Fruit fly (Drosophila melanogaster) whole organism, embryonic: Measurements from ENCODE around the gene CG7557.

Experiments
- ATbp ChIP-seq: fragments of 200-800 bp; sonication (Bioruptor generic); optimal IDR thresholded peaks from 2 replicates; lab custom pipeline; 2017; ENCODE audit warnings: missing biosample characterization, mild to moderate bottlenecking, missing genetic modification characterization, missing genetic modification reagents
- Blimp-1 ChIP-seq: fragments of 200-800 bp; sonication (Bioruptor generic); optimal IDR thresholded peaks from 3 replicates; lab custom pipeline; 2018; ENCODE audit warnings: missing biosample characterization, missing genetic modification characterization, mild to moderate bottlenecking, moderate library complexity, missing genetic modification reagents
- CG11560 ChIP-seq: fragments of 200-800 bp; sonication (Bioruptor generic); IDR thresholded peaks from 3 replicates; pipeline ENCODE4 v1.3.6; 2022; ENCODE audit warnings: missing biosample characterization, missing genetic modification characterization
- CG11723 ChIP-seq: fragments of 200-800 bp; sonication (Bioruptor generic); optimal IDR thresholded peaks from 2 replicates; lab custom pipeline; 2017; ENCODE audit warnings: missing biosample characterization, mild to moderate bottlenecking, missing genetic modification characterization
- CG12744 ChIP-seq: fragments of 200-800 bp; sonication (Bioruptor generic); optimal IDR thresholded peaks from 2 replicates; lab custom pipeline; 2016; ENCODE audit warnings: missing biosample characterization, missing genetic modification characterization
- CG12769 ChIP-seq: fragments of 200-800 bp; sonication (Bioruptor generic); optimal IDR thresholded peaks from 2 replicates; lab custom pipeline; 2019; ENCODE audit warnings: missing biosample characterization, mild to moderate bottlenecking, missing genetic modification characterization, moderate library complexity
- CG14860 ChIP-seq: fragments of 200-800 bp; sonication (Bioruptor generic); IDR thresholded peaks from 3 replicates; pipeline ENCODE4 v1.3.6; 2022; ENCODE audit warnings: missing biosample characterization, missing genetic modification characterization; ENCODE audit not compliant: partially characterized antibody
- CG1647 ChIP-seq: fragments of 200-800 bp; sonication (Bioruptor generic); optimal IDR thresholded peaks from 3 replicates; lab custom pipeline; 2016; ENCODE audit warnings: missing biosample characterization, missing genetic modification characterization
- CG17829 ChIP-seq: fragments of 200-800 bp; optimal IDR thresholded peaks from 2 replicates; lab custom pipeline; 2019; ENCODE audit warnings: missing biosample characterization, mild to moderate bottlenecking, missing genetic modification characterization, moderate library complexity
- CG2199 ChIP-seq: fragments of 200-800 bp; sonication (Bioruptor generic); IDR thresholded peaks from 3 replicates; pipeline ENCODE4 v1.3.6; 2022; ENCODE audit warnings: missing biosample characterization, missing genetic modification characterization
- CG2875 ChIP-seq: fragments of 200-800 bp; sonication (Bioruptor generic); optimal IDR thresholded peaks from 2 replicates; lab custom pipeline; 2017; ENCODE audit warnings: missing biosample characterization, mild to moderate bottlenecking, missing genetic modification characterization, missing genetic modification reagents
- CG31441 ChIP-seq: fragments of 200-800 bp; sonication (Bioruptor generic); IDR thresholded peaks from 2 replicates; pipeline ENCODE4 v1.3.6; 2022; ENCODE audit warnings: missing biosample characterization, missing genetic modification characterization
- CG32772 ChIP-seq: fragments of 200-800 bp; sonication (Bioruptor generic); IDR thresholded peaks from 2 replicates; pipeline ENCODE4 v1.3.6; 2022; ENCODE audit warnings: missing biosample characterization, missing genetic modification characterization
- CG6813 ChIP-seq: fragments of 200-800 bp; sonication (Bioruptor generic); optimal IDR thresholded peaks from 2 replicates; lab custom pipeline; 2017; ENCODE audit warnings: missing biosample characterization, missing genetic modification characterization, mild to moderate bottlenecking, moderate library complexity, missing genetic modification reagents
- CkIIα-i1 ChIP-seq: fragments of 200-800 bp; sonication (Bioruptor generic); IDR thresholded peaks from 2 replicates; pipeline ENCODE4 v1.3.6; 2022; ENCODE audit warnings: missing biosample characterization, missing genetic modification characterization
- Eip74EF ChIP-seq, 2 experiments: fragments of 200-800 bp in 1 of 2; fragments of >200 bp in 1 of 2; sonication (Bioruptor generic) in 1 of 2; optimal IDR thresholded peaks; 2 replicates each; lab custom pipeline; 2017 to 2019; ENCODE audit warnings: missing biosample characterization in 2 of 2, missing genetic modification characterization in 2 of 2, mild to moderate bottlenecking in 1 of 2, moderate library complexity in 1 of 2
- HLH4C ChIP-seq: fragments of 200-800 bp; sonication (Bioruptor generic); IDR thresholded peaks from 3 replicates; pipeline ENCODE4 v1.3.6; 2022; ENCODE audit warnings: missing biosample characterization, missing genetic modification characterization; ENCODE audit not compliant: partially characterized antibody
- Jarid2 ChIP-seq: fragments of 200-800 bp; sonication (Bioruptor generic); optimal IDR thresholded peaks from 3 replicates; lab custom pipeline; 2017; ENCODE audit warnings: mild to moderate bottlenecking, missing biosample characterization, missing genetic modification reagents, missing genetic modification characterization
- NFAT ChIP-seq: fragments of 200-800 bp; sonication (Bioruptor generic); IDR thresholded peaks from 2 replicates; pipeline ENCODE4 v1.3.6; 2022; ENCODE audit warnings: missing biosample characterization, missing genetic modification characterization
- Nf-YC ChIP-seq: fragments of 200-800 bp; optimal IDR thresholded peaks from 3 replicates; lab custom pipeline; 2019; ENCODE audit warnings: missing biosample characterization, mild to moderate bottlenecking, missing genetic modification characterization, moderate library complexity
- Opbp ChIP-seq: fragments of 200-800 bp; sonication (Bioruptor generic); IDR thresholded peaks from 3 replicates; pipeline ENCODE4 v1.3.6; 2022; ENCODE audit warnings: missing biosample characterization, missing genetic modification characterization; ENCODE audit not compliant: partially characterized antibody
- Poxn ChIP-seq: fragments of 200-800 bp; sonication (Bioruptor generic); IDR thresholded peaks from 2 replicates; pipeline ENCODE4 v1.3.6; 2022; ENCODE audit warnings: missing biosample characterization, missing genetic modification characterization
- Scr ChIP-seq: fragments of 200-800 bp; sonication (Bioruptor generic); IDR thresholded peaks from 2 replicates; pipeline ENCODE4 v1.3.6; 2022; ENCODE audit warnings: missing biosample characterization, missing genetic modification characterization; ENCODE audit not compliant: partially characterized antibody
- Sox102F ChIP-seq: fragments of 200-800 bp; sonication (Bioruptor generic); optimal IDR thresholded peaks from 2 replicates; lab custom pipeline; 2018; ENCODE audit warnings: missing biosample characterization, mild to moderate bottlenecking, missing genetic modification characterization, moderate library complexity
- Usf ChIP-seq: fragments of 200-800 bp; sonication (Bioruptor generic); optimal IDR thresholded peaks from 2 replicates; lab custom pipeline; 2017; ENCODE audit warnings: missing genotype, missing biosample characterization, missing genetic modification characterization
- ab ChIP-seq: fragments of 200-800 bp; sonication (Bioruptor generic); optimal IDR thresholded peaks from 2 replicates; lab custom pipeline; 2016; ENCODE audit warnings: missing biosample characterization, missing genetic modification characterization
- ap ChIP-seq: fragments of 200-800 bp; sonication (Bioruptor generic); IDR thresholded peaks from 2 replicates; pipeline ENCODE4 v1.3.6; 2022; ENCODE audit warnings: missing biosample characterization, missing genetic modification characterization
- bbx ChIP-seq: fragments of 200-800 bp; sonication (Bioruptor generic); IDR thresholded peaks from 2 replicates; pipeline ENCODE4 v1.3.6; 2022; ENCODE audit warnings: missing biosample characterization, missing genetic modification characterization; ENCODE audit not compliant: partially characterized antibody
- bcd ChIP-seq: fragments of 200-800 bp; sonication (Bioruptor generic); optimal IDR thresholded peaks from 2 replicates; lab custom pipeline; 2017; ENCODE audit warnings: missing biosample characterization, mild to moderate bottlenecking, missing genetic modification characterization
- cas ChIP-seq: fragments of 200-800 bp; sonication (Bioruptor generic); IDR thresholded peaks from 2 replicates; pipeline ENCODE4 v1.3.6; 2022; ENCODE audit warnings: missing biosample characterization, missing genetic modification characterization
- chm ChIP-seq: fragments of 200-800 bp; sonication (Bioruptor generic); IDR thresholded peaks from 2 replicates; pipeline ENCODE4 v1.3.6; 2022; ENCODE audit warnings: missing biosample characterization, missing genetic modification characterization
- chn ChIP-seq: fragments of 200-800 bp; sonication (Bioruptor generic); optimal IDR thresholded peaks from 2 replicates; lab custom pipeline; 2016; ENCODE audit warnings: missing biosample characterization, missing genetic modification characterization
- ci ChIP-seq: fragments of 200-800 bp; sonication (Bioruptor generic); IDR thresholded peaks from 3 replicates; pipeline ENCODE4 v1.3.6; 2022; ENCODE audit warnings: missing biosample characterization, missing genetic modification characterization
- crol ChIP-seq: fragments of 200-800 bp; sonication (Bioruptor generic); IDR thresholded peaks from 2 replicates; pipeline ENCODE4 v1.3.6; 2022; ENCODE audit warnings: missing biosample characterization, missing genetic modification characterization
- dati ChIP-seq: fragments of 200-800 bp; sonication (Bioruptor generic); IDR thresholded peaks from 2 replicates; pipeline ENCODE4 v1.3.6; 2022; ENCODE audit warnings: missing biosample characterization, missing genetic modification characterization
- dpn ChIP-seq, 2 experiments: fragments of 200-800 bp; sonication (Bioruptor generic); optimal IDR thresholded peaks; 3 replicates each; lab custom pipeline; 2016; ENCODE audit warnings: missing biosample characterization in 2 of 2, missing genetic modification characterization in 2 of 2
- ftz-f1 ChIP-seq: fragments of 200-800 bp; sonication (Bioruptor generic); optimal IDR thresholded peaks from 2 replicates; lab custom pipeline; 2016; ENCODE audit warnings: missing biosample characterization, missing genetic modification characterization
- hb ChIP-seq: fragments of 200-800 bp; sonication (Bioruptor generic); IDR thresholded peaks from 3 replicates; pipeline ENCODE4 v1.3.6; 2022; ENCODE audit warnings: missing biosample characterization, missing genetic modification characterization; ENCODE audit not compliant: partially characterized antibody
- hkb ChIP-seq, 2 experiments: fragments of 200-800 bp in 1 of 2; fragments of >200 bp in 1 of 2; sonication (Bioruptor generic) in 1 of 2; IDR thresholded peaks in 1 of 2; optimal IDR thresholded peaks in 1 of 2; 2 replicates each; pipeline versions ENCODE4 v1.3.6 to Lab custom; 2017 to 2022; ENCODE audit warnings: missing biosample characterization in 1 of 2, missing genetic modification characterization in 1 of 2
- hth ChIP-seq: fragments of >200 bp; optimal IDR thresholded peaks from 2 replicates; lab custom pipeline; 2017; ENCODE audit warnings: inconsistent platforms
- mam ChIP-seq: fragments of 200-800 bp; sonication (Bioruptor generic); optimal IDR thresholded peaks from 3 replicates; lab custom pipeline; 2016; ENCODE audit warnings: missing biosample characterization, missing genetic modification characterization
- pho ChIP-seq: fragments of 200-800 bp; sonication (Bioruptor generic); optimal IDR thresholded peaks from 2 replicates; lab custom pipeline; 2016; ENCODE audit warnings: missing biosample characterization, missing genetic modification characterization
- phol ChIP-seq: fragments of 200-800 bp; sonication (Bioruptor generic); optimal IDR thresholded peaks from 3 replicates; lab custom pipeline; 2018; ENCODE audit warnings: missing biosample characterization, mild to moderate bottlenecking, missing genetic modification characterization, moderate library complexity
- ranshi ChIP-seq: fragments of 200-800 bp; sonication (Bioruptor generic); IDR thresholded peaks from 2 replicates; pipeline ENCODE4 v1.3.6; 2022; ENCODE audit warnings: missing biosample characterization, missing genetic modification characterization
- rib ChIP-seq: fragments of 200-800 bp; sonication (Bioruptor generic); IDR thresholded peaks from 2 replicates; pipeline ENCODE4 v1.3.6; 2022; ENCODE audit warnings: missing biosample characterization, missing genetic modification characterization
- tap ChIP-seq: fragments of 200-800 bp; optimal IDR thresholded peaks from 3 replicates; lab custom pipeline; 2019; ENCODE audit warnings: missing biosample characterization, mild to moderate bottlenecking, missing genetic modification characterization, moderate library complexity
- vnd ChIP-seq: fragments of 200-800 bp; sonication (Bioruptor generic); IDR thresholded peaks from 3 replicates; pipeline ENCODE4 v1.3.6; 2022; ENCODE audit warnings: missing biosample characterization, missing genetic modification characterization; ENCODE audit not compliant: partially characterized antibody
- zf30C ChIP-seq: fragments of 200-800 bp; sonication (Bioruptor generic); optimal IDR thresholded peaks from 3 replicates; lab custom pipeline; 2018; ENCODE audit warnings: missing biosample characterization, mild to moderate bottlenecking, missing genetic modification characterization
- zfh2 ChIP-seq: fragments of 200-800 bp; sonication (Bioruptor generic); optimal IDR thresholded peaks from 2 replicates; lab custom pipeline; 2016; ENCODE audit warnings: missing biosample characterization, missing genetic modification characterization

Gene CG7557

DNA sequence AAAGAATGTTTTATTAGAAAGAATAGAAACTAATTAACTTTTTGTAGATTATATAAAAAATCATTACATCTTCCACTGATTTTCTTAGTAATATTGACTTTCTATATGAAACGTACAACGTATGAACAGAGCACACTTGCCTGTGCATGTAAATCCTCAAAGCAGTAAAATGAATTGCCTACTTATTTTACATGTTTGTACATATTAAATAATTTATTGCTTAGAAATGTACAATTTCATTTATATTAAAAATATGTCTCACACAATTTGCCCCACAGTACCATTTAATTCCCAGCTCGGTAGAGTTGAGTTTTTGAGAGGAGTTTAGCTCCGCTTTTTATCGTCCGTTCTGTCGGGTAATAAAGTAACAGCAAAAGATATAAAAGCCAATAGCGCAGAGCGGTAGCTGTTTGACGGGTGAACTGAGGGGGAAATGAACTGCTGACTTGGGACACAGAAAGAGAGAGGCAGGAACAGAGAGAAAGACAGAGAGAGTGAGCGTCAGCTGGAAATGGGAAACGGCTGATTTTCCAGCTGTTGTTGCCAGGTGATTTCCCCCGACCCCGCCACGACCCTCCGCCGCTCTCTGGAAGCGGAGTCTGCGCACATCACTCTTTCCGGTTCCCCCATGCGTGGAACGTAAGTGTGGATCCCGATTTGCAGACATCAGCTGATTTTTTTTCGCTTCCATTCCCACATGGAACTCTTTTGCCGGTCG lies 48.3 kb downstream of the CG7557 start (continued):
- TF ChIP-seq pho (GFP tag; lab: Kevin White, UChicago) (no peak), CG12769 (tag; lab: Kevin White, UChicago) (peak; percentile 71), ATbp (GFP tag; lab: Kevin White, UChicago) (no peak), dati (GFP tag; lab: Robert Waterston, UW) (no peak), HLH4C (0 out of 3 replicates have a peak, but pooled peaks have one; percentile 9), CG11560 (tag; lab: Robert Waterston, UW) (no peak), hb (GFP tag; lab: Robert Waterston, UW) (no peak), NFAT (GFP tag; lab: Robert Waterston, UW) (no peak), rib (GFP tag; lab: Robert Waterston, UW) (0 out of 2 replicates have a peak, but pooled peaks have one; percentile 16), CG1647 (no peak), hth (lab: Kevin White, UChicago) (no peak), ap (GFP tag; lab: Robert Waterston, UW) (no peak), Jarid2 (GFP tag; lab: Kevin White, UChicago) (no peak), CG14860 (GFP tag; lab: Robert Waterston, UW) (no peak), Scr (GFP tag; lab: Robert Waterston, UW) (peak; percentile 25; the same call in 1 of the 2 replicates), chm (GFP tag; lab: Robert Waterston, UW) (peak; percentile 46; the same call in 1 of the 2 replicates), mam (GFP tag; lab: Kevin White, UChicago) (no peak), zfh2 (GFP tag; lab: Kevin White, UChicago) (no peak), zf30C (GFP tag; lab: Kevin White, UChicago) (no peak), ranshi (GFP tag; lab: Robert Waterston, UW) (no peak), dpn (GFP tag; optimal IDR thresholded peaks at IDR 0.05; lab: Kevin White, UChicago) (no peak), CG2199 (no peak), Nf-YC (tag; lab: Kevin White, UChicago) (peak; percentile 40), ab (no peak), Blimp-1 (GFP tag; lab: Kevin White, UChicago) (no peak), CG31441 (0 out of 2 replicates have a peak, but pooled peaks have one; percentile 9), crol (peak; percentile 96), chn (GFP tag; lab: Kevin White, UChicago) (no peak), CG12744 (GFP tag; lab: Kevin White, UChicago) (no peak), tap (tag; lab: Kevin White, UChicago) (no peak), bbx (peak; percentile 55), Poxn (no peak), Eip74EF (GFP tag; optimal IDR thresholded peaks at IDR 0.05; lab: Kevin White, UChicago) (no peak), ci (peak; percentile 76; the same call in 2 of the 3 replicates), Sox102F (no peak), cas (GFP tag; lab: Robert Waterston, UW) (no peak), CG17829 (tag; lab: Kevin White, UChicago) (no peak), CG2875 (GFP tag; lab: Kevin White, UChicago) (no peak), Opbp (GFP tag; lab: Robert Waterston, UW) (no peak), CG6813 (GFP tag; lab: Kevin White, UChicago) (peak; percentile 51), vnd (no peak), CG32772 (GFP tag; lab: Robert Waterston, UW) (no peak), phol (tag; lab: Kevin White, UChicago) (no peak), ftz-f1 (GFP tag; lab: Kevin White, UChicago) (no peak), CkIIα-i1 (GFP tag; lab: Robert Waterston, UW) (no peak), bcd (no peak), hkb (optimal IDR thresholded peaks at IDR 0.05; lab: Kevin White, UChicago) (no peak), hkb (GFP tag; IDR thresholded peaks at IDR 0.05; lab: Robert Waterston, UW) (peak; percentile 22; the same call in 1 of the 2 replicates), CG11723 (peak; percentile 50), Usf (GFP tag; lab: Kevin White, UChicago) (no peak)
